Fruit fly (Drosophila melanogaster) whole organism, embryonic: ENCODE data around the gene CG14647.

Experiments
- CG12942 ChIP-seq: fragments of 200-800 bp; sonication (Bioruptor generic); optimal IDR thresholded peaks from 3 replicates; lab custom pipeline; 2016; ENCODE audit warnings: missing biosample characterization, missing genetic modification characterization
- CG15479 ChIP-seq: fragments of 200-800 bp; sonication (Bioruptor generic); optimal IDR thresholded peaks from 3 replicates; lab custom pipeline; 2019; ENCODE audit warnings: missing biosample characterization, mild to moderate bottlenecking, missing genetic modification characterization, moderate library complexity
- CG1603 ChIP-seq: fragments of 200-800 bp; sonication (Bioruptor generic); optimal IDR thresholded peaks from 2 replicates; lab custom pipeline; 2019; ENCODE audit warnings: missing biosample characterization, mild to moderate bottlenecking, missing genetic modification characterization, moderate library complexity
- CG17186 ChIP-seq: fragments of 200-800 bp; sonication (Bioruptor generic); optimal IDR thresholded peaks from 3 replicates; lab custom pipeline; 2017; ENCODE audit warnings: missing biosample characterization, missing genetic modification reagents, missing genetic modification characterization
- CG18599 ChIP-seq: fragments of 200-800 bp; sonication (Bioruptor generic); optimal IDR thresholded peaks from 3 replicates; lab custom pipeline; 2017; ENCODE audit warnings: missing biosample characterization, missing genetic modification characterization, mild to moderate bottlenecking, moderate library complexity, missing genetic modification reagents
- CG2199 ChIP-seq: fragments of 200-800 bp; sonication (Bioruptor generic); IDR thresholded peaks from 3 replicates; pipeline ENCODE4 v1.3.6; 2022; ENCODE audit warnings: missing biosample characterization, missing genetic modification characterization
- CG30020 ChIP-seq: fragments of 200-800 bp; optimal IDR thresholded peaks from 2 replicates; lab custom pipeline; 2019; ENCODE audit warnings: missing biosample characterization, mild to moderate bottlenecking, missing genetic modification characterization, moderate library complexity
- CG31224 ChIP-seq: fragments of 200-800 bp; sonication (Bioruptor generic); IDR thresholded peaks from 2 replicates; pipeline ENCODE4 v1.3.6; 2022; ENCODE audit warnings: missing biosample characterization, missing genetic modification characterization
- CG32532 ChIP-seq: fragments of 200-800 bp; sonication (Bioruptor generic); IDR thresholded peaks from 2 replicates; pipeline ENCODE4 v1.3.6; 2022; ENCODE audit warnings: missing biosample characterization, missing genetic modification characterization
- CG34376 ChIP-seq: fragments of 200-800 bp; sonication (Bioruptor generic); optimal IDR thresholded peaks from 2 replicates; lab custom pipeline; 2018; ENCODE audit warnings: missing biosample characterization, mild to moderate bottlenecking, missing genetic modification characterization
- CG34422 ChIP-seq: fragments of 200-800 bp; sonication (Bioruptor generic); IDR thresholded peaks from 3 replicates; pipeline ENCODE4 v1.3.6; 2022; ENCODE audit warnings: missing biosample characterization, missing genetic modification characterization
- CG4328 ChIP-seq: fragments of 200-800 bp; sonication (Bioruptor generic); optimal IDR thresholded peaks from 3 replicates; lab custom pipeline; 2017; ENCODE audit warnings: missing biosample characterization, missing genetic modification reagents, missing genetic modification characterization
- CG4730 ChIP-seq: fragments of 200-800 bp; sonication (Bioruptor generic); IDR thresholded peaks from 2 replicates; pipeline ENCODE4 v1.3.6; 2022; ENCODE audit warnings: missing biosample characterization, missing genetic modification characterization
- CG6765 ChIP-seq: fragments of 200-800 bp; sonication (Bioruptor generic); optimal IDR thresholded peaks from 3 replicates; lab custom pipeline; 2017; ENCODE audit warnings: missing biosample characterization, mild to moderate bottlenecking, missing genetic modification characterization
- CG7271 ChIP-seq: fragments of 200-800 bp; sonication (Bioruptor generic); optimal IDR thresholded peaks from 2 replicates; lab custom pipeline; 2018; ENCODE audit warnings: missing biosample characterization, mild to moderate bottlenecking, missing genetic modification characterization, moderate library complexity
- CG9932 ChIP-seq: fragments of 200-800 bp; sonication (Bioruptor generic); IDR thresholded peaks from 2 replicates; pipeline ENCODE4 v1.3.6; 2022; ENCODE audit warnings: missing biosample characterization, missing genetic modification characterization
- Dek ChIP-seq: fragments of 200-800 bp; sonication (Bioruptor generic); optimal IDR thresholded peaks from 3 replicates; lab custom pipeline; 2019; ENCODE audit warnings: missing biosample characterization, mild to moderate bottlenecking, missing genetic modification characterization, moderate library complexity
- Doc2 ChIP-seq: fragments of 200-800 bp; sonication (Bioruptor generic); IDR thresholded peaks from 2 replicates; pipeline ENCODE4 v1.3.6; 2022; ENCODE audit warnings: missing biosample characterization, missing genetic modification characterization
- Drgx ChIP-seq: fragments of 200-800 bp; sonication (Bioruptor generic); IDR thresholded peaks from 2 replicates; pipeline ENCODE4 v1.3.6; 2022; ENCODE audit warnings: missing biosample characterization, missing genetic modification characterization
- Eip74EF ChIP-seq, 2 experiments: fragments of 200-800 bp in 1 of 2; fragments of >200 bp in 1 of 2; sonication (Bioruptor generic) in 1 of 2; optimal IDR thresholded peaks; 2 replicates each; lab custom pipeline; 2017 to 2019; ENCODE audit warnings: missing biosample characterization in 2 of 2, missing genetic modification characterization in 2 of 2, mild to moderate bottlenecking in 1 of 2, moderate library complexity in 1 of 2
- Fer1 ChIP-seq: fragments of 200-800 bp; sonication (Bioruptor generic); optimal IDR thresholded peaks from 2 replicates; lab custom pipeline; 2017; ENCODE audit warnings: missing biosample characterization, mild to moderate bottlenecking, missing genetic modification characterization
- Med ChIP-seq: fragments of 200-800 bp; sonication (Bioruptor generic); peaks from one replicate; lab custom pipeline; 2016; ENCODE audit warnings: missing biosample characterization, missing genetic modification characterization, mild to moderate bottlenecking, inconsistent platforms, moderate library complexity
- Opbp ChIP-seq: fragments of 200-800 bp; sonication (Bioruptor generic); IDR thresholded peaks from 3 replicates; pipeline ENCODE4 v1.3.6; 2022; ENCODE audit warnings: missing biosample characterization, missing genetic modification characterization; ENCODE audit not compliant: partially characterized antibody
- Pdp1 ChIP-seq, 2 experiments: fragments of 200-800 bp; sonication (Bioruptor generic); optimal IDR thresholded peaks; 3 replicates each; lab custom pipeline; 2016; ENCODE audit warnings: missing biosample characterization in 2 of 2, missing genetic modification characterization in 2 of 2, mild to moderate bottlenecking in 1 of 2, moderate library complexity in 1 of 2
- Side ChIP-seq: fragments of 200-800 bp; sonication (Bioruptor generic); optimal IDR thresholded peaks from 2 replicates; lab custom pipeline; 2016; ENCODE audit warnings: missing biosample characterization, missing genetic modification characterization
- Ssrp ChIP-seq: fragments of 200-800 bp; sonication (Bioruptor generic); optimal IDR thresholded peaks from 2 replicates; lab custom pipeline; 2018; ENCODE audit warnings: missing biosample characterization, mild to moderate bottlenecking, missing genetic modification characterization, moderate library complexity
- chinmo ChIP-seq: fragments of 200-800 bp; sonication (Bioruptor generic); IDR thresholded peaks from 4 replicates; pipeline ENCODE4 v1.3.6; 2022; ENCODE audit warnings: missing biosample characterization, missing genetic modification characterization; ENCODE audit not compliant: partially characterized antibody
- cwo ChIP-seq: fragments of 200-800 bp; sonication (Bioruptor generic); optimal IDR thresholded peaks from 3 replicates; lab custom pipeline; 2017; ENCODE audit warnings: missing biosample characterization, missing genetic modification characterization, mild to moderate bottlenecking, moderate library complexity, missing genetic modification reagents
- disco-r ChIP-seq: fragments of 200-800 bp; sonication (Bioruptor generic); optimal IDR thresholded peaks from 2 replicates; lab custom pipeline; 2016; ENCODE audit warnings: missing biosample characterization, missing genetic modification characterization
- exex ChIP-seq: fragments of 200-800 bp; sonication (Bioruptor generic); optimal IDR thresholded peaks from 4 replicates; lab custom pipeline; 2018; ENCODE audit warnings: missing biosample characterization, mild to moderate bottlenecking, missing genetic modification characterization, moderate library complexity
- gcm2 ChIP-seq: fragments of 200-800 bp; sonication (Bioruptor generic); optimal IDR thresholded peaks from 2 replicates; lab custom pipeline; 2016; ENCODE audit warnings: missing biosample characterization, missing genetic modification characterization
- grau ChIP-seq: fragments of 200-800 bp; optimal IDR thresholded peaks from 3 replicates; lab custom pipeline; 2019; ENCODE audit warnings: missing biosample characterization, mild to moderate bottlenecking, missing genetic modification characterization, moderate library complexity
- jing ChIP-seq: fragments of 200-800 bp; sonication (Bioruptor generic); optimal IDR thresholded peaks from 2 replicates; lab custom pipeline; 2018; ENCODE audit warnings: missing biosample characterization, mild to moderate bottlenecking, missing genetic modification characterization
- mirr ChIP-seq: fragments of 200-800 bp; sonication (Bioruptor generic); optimal IDR thresholded peaks from 3 replicates; lab custom pipeline; 2018; ENCODE audit warnings: missing biosample characterization, mild to moderate bottlenecking, missing genetic modification characterization
- nerfin-2 ChIP-seq: fragments of 200-800 bp; sonication (Bioruptor generic); IDR thresholded peaks from 2 replicates; pipeline ENCODE4 v1.3.6; 2022; ENCODE audit warnings: missing biosample characterization, missing genetic modification characterization; ENCODE audit not compliant: partially characterized antibody
- pan ChIP-seq, 4 experiments: fragments of >200 bp in 3 of 4; fragments of 200-800 bp in 1 of 4; sonication (Bioruptor generic) in 1 of 4; optimal IDR thresholded peaks in 3 of 4; IDR thresholded peaks in 1 of 4; 2 replicates each; pipeline versions ENCODE4 v1.3.6 to Lab custom; 2017 to 2022; ENCODE audit warnings: missing biosample characterization in 2 of 4, missing genetic modification characterization in 2 of 4, mixed read lengths in 1 of 4
- pho ChIP-seq: fragments of 200-800 bp; sonication (Bioruptor generic); optimal IDR thresholded peaks from 2 replicates; lab custom pipeline; 2016; ENCODE audit warnings: missing biosample characterization, missing genetic modification characterization
- sd ChIP-seq: fragments of 200-800 bp; sonication (Bioruptor generic); optimal IDR thresholded peaks from 3 replicates; lab custom pipeline; 2018; ENCODE audit warnings: missing biosample characterization, mild to moderate bottlenecking, missing genetic modification characterization, moderate library complexity
- so ChIP-seq: fragments of 200-800 bp; sonication (Bioruptor generic); IDR thresholded peaks from 3 replicates; pipeline ENCODE4 v1.3.6; 2022; ENCODE audit warnings: missing biosample characterization, missing genetic modification characterization
- sug ChIP-seq: fragments of 200-800 bp; optimal IDR thresholded peaks from 2 replicates; lab custom pipeline; 2019; ENCODE audit warnings: missing biosample characterization, mild to moderate bottlenecking, missing genetic modification characterization, moderate library complexity
- vvl ChIP-seq: fragments of 200-800 bp; sonication (Bioruptor generic); IDR thresholded peaks from 2 replicates; pipeline ENCODE4 v1.3.6; 2022; ENCODE audit warnings: missing biosample characterization, missing genetic modification characterization
- wor ChIP-seq: fragments of 200-800 bp; sonication (Bioruptor generic); IDR thresholded peaks from 2 replicates; pipeline ENCODE4 v1.3.6; 2022; ENCODE audit warnings: missing biosample characterization, missing genetic modification characterization

CG14647 gene

dm6 chr3R:4445083-4445482, 44.8 kb downstream of the CG14647 start (continued):
- TF ChIP-seq cwo (GFP tag; lab: Kevin White, UChicago) = no peak
- no peak for TF ChIP-seq CG7271 (tag; lab: Kevin White, UChicago)
- TF ChIP-seq CG32532 (GFP tag; lab: Robert Waterston, UW) = no peak
- peak; percentile 68 for TF ChIP-seq mirr (GFP tag; lab: Kevin White, UChicago)
- TF ChIP-seq CG2199 (GFP tag; lab: Robert Waterston, UW) = no peak
- no peak for TF ChIP-seq CG6765 (GFP tag; lab: Kevin White, UChicago)
- TF ChIP-seq CG30020 (tag; lab: Kevin White, UChicago) = no peak
- no peak for TF ChIP-seq CG18599 (GFP tag; lab: Kevin White, UChicago)
- TF ChIP-seq CG31224 (GFP tag; lab: Robert Waterston, UW) = no peak
- no peak for TF ChIP-seq CG34422
- TF ChIP-seq CG4328 = no peak
- no peak for TF ChIP-seq pho (GFP tag; lab: Kevin White, UChicago)
- TF ChIP-seq Fer1 (GFP tag; lab: Kevin White, UChicago) = peak; percentile 31
- no peak for TF ChIP-seq jing (GFP tag; lab: Kevin White, UChicago)
- no peak for TF ChIP-seq so (GFP tag; lab: Robert Waterston, UW)
- no peak for TF ChIP-seq Ssrp (tag; lab: Kevin White, UChicago)
- no peak for TF ChIP-seq CG12942 (GFP tag; lab: Kevin White, UChicago)
- TF ChIP-seq CG1603 (tag; lab: Kevin White, UChicago) = no peak
- no peak for TF ChIP-seq wor (GFP tag; lab: Robert Waterston, UW)
- no peak for TF ChIP-seq vvl
- no peak for TF ChIP-seq CG17186 (GFP tag; lab: Kevin White, UChicago)
- TF ChIP-seq Side (GFP tag; lab: Kevin White, UChicago) = no peak
- no peak for TF ChIP-seq disco-r (GFP tag; lab: Kevin White, UChicago)
- TF ChIP-seq Doc2 (GFP tag; lab: Robert Waterston, UW) = no peak
- TF ChIP-seq CG4730 (GFP tag; lab: Robert Waterston, UW) = no peak
- no peak for TF ChIP-seq gcm2 (GFP tag; lab: Kevin White, UChicago)
- TF ChIP-seq Eip74EF (GFP tag; optimal IDR thresholded peaks at IDR 0.05; lab: Kevin White, UChicago) = no peak
- no peak for TF ChIP-seq CG9932 (GFP tag; lab: Robert Waterston, UW)
- peak; percentile 42; the same call in 1 of the 2 replicates for TF ChIP-seq nerfin-2 (GFP tag; lab: Robert Waterston, UW)
- peak; percentile 57 for TF ChIP-seq exex
- no peak for TF ChIP-seq Opbp (GFP tag; lab: Robert Waterston, UW)

DNA sequence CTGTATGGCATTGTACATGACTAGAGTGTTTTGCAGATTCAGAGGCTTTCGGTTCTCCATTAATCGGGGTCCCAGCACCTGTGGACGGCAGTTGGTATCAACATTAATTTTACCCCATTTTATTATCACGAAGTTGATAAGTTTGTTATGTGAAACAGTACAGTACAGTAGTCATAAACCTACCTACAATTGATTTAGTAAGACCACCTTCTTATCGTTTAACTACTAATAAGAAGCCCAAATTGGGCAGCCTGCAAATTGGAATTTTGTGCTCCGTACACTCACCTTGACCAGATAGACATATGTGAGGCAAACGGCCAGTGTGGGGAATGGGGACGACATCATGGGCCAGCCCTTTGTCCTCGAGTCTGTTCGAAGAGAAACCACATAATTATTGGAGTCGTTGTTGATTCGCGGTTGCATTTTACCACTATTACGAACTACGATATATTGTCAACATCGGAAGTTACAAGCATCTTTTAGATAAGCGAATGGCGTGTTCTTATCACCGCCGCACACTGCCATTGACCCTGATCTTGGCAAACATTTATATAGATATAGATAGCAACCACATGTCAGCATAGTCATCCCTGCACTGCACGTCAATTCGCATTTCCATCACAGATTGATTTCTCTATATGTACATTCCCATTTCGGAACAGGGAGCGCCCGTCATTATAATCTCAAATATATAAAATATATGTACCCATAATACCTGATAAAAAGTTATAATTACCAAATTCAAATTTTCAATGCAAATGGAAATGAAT, 46.3 kb downstream of the CG14647 start:
- TF ChIP-seq pan (optimal IDR thresholded peaks at IDR 0.05; lab: Kevin White, UChicago) (no peak), pan (GFP tag; optimal IDR thresholded peaks at IDR 0.05 in 1 of 2, IDR thresholded peaks at IDR 0.05 in 1 of 2) (no peak), Med (GFP tag; lab: Kevin White, UChicago) (peak; percentile 33), exex (peak; percentile 83), Drgx (GFP tag; lab: Robert Waterston, UW) (no peak), sd (tag; lab: Kevin White, UChicago) (peak; percentile 39), chinmo (GFP tag; lab: Robert Waterston, UW) (0 out of 4 replicates have a peak, but pooled peaks have one; percentile 24), mirr (GFP tag; lab: Kevin White, UChicago) (peak; percentile 83), sug (tag; lab: Kevin White, UChicago) (peak; percentile 43), CG34376 (GFP tag; lab: Kevin White, UChicago) (peak; percentile 2), grau (tag; lab: Kevin White, UChicago) (no peak), CG15479 (GFP tag; lab: Kevin White, UChicago) (peak; percentile 12), Pdp1 (GFP tag; optimal IDR thresholded peaks at IDR 0.05; lab: Kevin White, UChicago) (peak in 1 of 2 experiments; percentile 39), Dek (tag; lab: Kevin White, UChicago) (no peak)
